Worm (Caenorhabditis elegans): Measurements from ENCODE around the gene Y62H9A.14.

DNA sequence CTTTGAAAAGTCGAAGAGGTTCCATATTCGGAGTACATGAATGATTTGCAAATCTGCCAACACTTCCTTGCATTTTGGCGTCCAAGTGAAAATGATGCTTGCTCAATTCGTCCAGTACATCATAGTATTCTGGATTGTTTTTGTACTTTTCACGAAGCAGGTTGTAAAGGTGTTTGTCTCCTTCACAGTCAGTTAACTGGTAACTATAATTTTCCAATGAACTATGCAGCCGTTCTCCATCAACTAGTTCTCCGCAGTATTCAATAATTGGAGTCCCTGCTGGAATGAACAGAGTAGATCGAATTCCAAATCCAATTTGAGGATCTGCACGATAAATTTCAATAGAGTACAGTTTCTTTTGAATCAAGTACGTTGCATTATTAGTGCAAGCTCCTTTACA lies 50.3 kb downstream of the Y62H9A.14 start:
- TF ChIP-seq klf-2 (GFP tag; conservative IDR thresholded peaks at IDR 0.05) (no peak), ztf-23 (GFP tag; IDR thresholded peaks at IDR 0.05) (no peak), ref-1 (GFP tag; conservative IDR thresholded peaks at IDR 0.05) (no peak), ztf-29 (GFP tag; IDR thresholded peaks at IDR 0.05) (no peak)

Measured in whole organism, midembryonic.